Fruit fly (Drosophila melanogaster): ENCODE measurements around the gene wrm1.

Gene wrm1

DNA sequence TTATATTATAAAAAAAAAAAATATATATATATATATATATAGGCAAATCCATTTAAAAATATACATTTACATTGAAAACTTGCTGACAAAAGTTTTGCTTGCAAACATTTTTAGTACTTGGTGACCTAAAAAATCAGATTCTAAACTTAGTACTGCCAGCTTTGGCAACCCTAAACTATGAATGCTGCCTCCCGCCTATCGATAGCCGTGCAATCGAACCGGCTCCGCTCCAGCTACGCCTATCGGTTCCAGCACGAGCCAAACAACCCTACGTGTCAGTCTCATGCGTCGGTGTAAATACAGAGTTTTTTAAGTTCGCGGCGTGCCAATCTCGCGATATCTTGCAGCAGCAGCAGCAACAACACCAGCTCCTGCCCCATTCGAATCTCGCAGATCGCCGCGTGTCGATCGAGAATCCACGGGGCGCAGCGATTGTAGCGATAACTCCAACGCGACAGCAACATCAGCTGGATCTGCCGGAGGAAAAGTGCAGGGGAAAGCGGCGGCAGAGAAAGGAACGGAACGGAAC is 25.4 kb upstream of the wrm1 start, which contains the start of gene Sec63 (continued):
- TF ChIP-seq CG33557 (GFP tag; optimal IDR thresholded peaks at IDR 0.05) (no peak), wdn (GFP tag; IDR thresholded peaks at IDR 0.05) (peak; percentile 25; the same call in 1 of the 2 replicates), pita (GFP tag; optimal IDR thresholded peaks at IDR 0.05) (no peak), fd64A (GFP tag; optimal IDR thresholded peaks at IDR 0.05) (no peak), dan (GFP tag; IDR thresholded peaks at IDR 0.05) (no peak), H15 (GFP tag; IDR thresholded peaks at IDR 0.05) (peak; percentile 63; the same call in 2 of the 3 replicates), Blimp-1 (GFP tag; optimal IDR thresholded peaks at IDR 0.05) (no peak), CG9609 (GFP tag; optimal IDR thresholded peaks at IDR 0.05) (peak; percentile 10), bowl (GFP tag; IDR thresholded peaks at IDR 0.05) (no peak), CG9437 (GFP tag; optimal IDR thresholded peaks at IDR 0.05) (no peak), CG6854 (GFP tag; optimal IDR thresholded peaks at IDR 0.05) (no peak), Sry-δ (GFP tag; optimal IDR thresholded peaks at IDR 0.05) (peak; percentile 77), CG11695 (GFP tag; IDR thresholded peaks at IDR 0.05) (no peak), CG10321 (GFP tag; IDR thresholded peaks at IDR 0.05) (no peak), slou (GFP tag; optimal IDR thresholded peaks at IDR 0.05) (no peak), fru (optimal IDR thresholded peaks at IDR 0.05) (no peak), Oli (tag; optimal IDR thresholded peaks at IDR 0.05) (no peak), eve (GFP tag; optimal IDR thresholded peaks at IDR 0.05) (no peak), Dek (tag; optimal IDR thresholded peaks at IDR 0.05) (no peak), ERR (GFP tag; optimal IDR thresholded peaks at IDR 0.05) (no peak), Drgx (GFP tag; IDR thresholded peaks at IDR 0.05) (no peak), CG42726 (GFP tag; IDR thresholded peaks at IDR 0.05; ENCODE audit: partially characterized antibody) (peak; percentile 94), lab (GFP tag; optimal IDR thresholded peaks at IDR 0.05) (peak; percentile 50), trh (GFP tag; optimal IDR thresholded peaks at IDR 0.05) (no peak), caup (GFP tag; optimal IDR thresholded peaks at IDR 0.05; ENCODE audit: severe bottlenecking) (peak; percentile 27), CG12391 (tag; optimal IDR thresholded peaks at IDR 0.05) (peak; percentile 58), lola (GFP tag; optimal IDR thresholded peaks at IDR 0.05) (no peak), CG5245 (GFP tag; optimal IDR thresholded peaks at IDR 0.05) (peak; percentile 54), so (GFP tag; IDR thresholded peaks at IDR 0.05) (peak; percentile 60; the same call in 2 of the 3 replicates), CG11085 (GFP tag; IDR thresholded peaks at IDR 0.05) (peak; percentile 22; the same call in 1 of the 2 replicates), sna (GFP tag; IDR thresholded peaks at IDR 0.05; ENCODE audit: partially characterized antibody) (peak; percentile 78), Dbx (GFP tag; IDR thresholded peaks at IDR 0.05) (peak; percentile 45; the same call in 2 of the 3 replicates), Dad (GFP tag; optimal IDR thresholded peaks at IDR 0.05) (peak; percentile 51), ewg (GFP tag; optimal IDR thresholded peaks at IDR 0.05) (peak; percentile 44), MTF-1 (GFP tag; optimal IDR thresholded peaks at IDR 0.05; ENCODE audit: borderline replicate concordance) (no peak), MBD-R2 (GFP tag; IDR thresholded peaks at IDR 0.05) (peak; percentile 79), CG12155 (GFP tag; optimal IDR thresholded peaks at IDR 0.05) (peak; percentile 91), insv (GFP tag; optimal IDR thresholded peaks at IDR 0.05) (no peak), CG12219 (GFP tag; optimal IDR thresholded peaks at IDR 0.05) (no peak), stwl (tag; optimal IDR thresholded peaks at IDR 0.05) (peak; percentile 90), ttk (GFP tag; IDR thresholded peaks at IDR 0.05) (0 out of 2 replicates have a peak, but pooled peaks have one; percentile 29), zen2 (GFP tag; IDR thresholded peaks at IDR 0.05; ENCODE audit: partially characterized antibody) (peak; percentile 62; the same call in 2 of the 3 replicates), pan (optimal IDR thresholded peaks at IDR 0.05) (no peak), pan (GFP tag; optimal IDR thresholded peaks at IDR 0.05 in 1 of 2, IDR thresholded peaks at IDR 0.05 in 1 of 2) (peak in 1 of 2 experiments; percentile 54), unpg (GFP tag; optimal IDR thresholded peaks at IDR 0.05) (peak; percentile 53), CG10543 (GFP tag; optimal IDR thresholded peaks at IDR 0.05) (peak; percentile 7), Poxn (GFP tag; IDR thresholded peaks at IDR 0.05) (no peak), en (GFP tag; optimal IDR thresholded peaks at IDR 0.05) (no peak), CG12659 (GFP tag; optimal IDR thresholded peaks at IDR 0.05) (peak; percentile 76), Hr39 (optimal IDR thresholded peaks at IDR 0.05) (no peak)

All from whole organism, embryonic.